Worm (Caenorhabditis elegans) whole organism, late embryonic: ENCODE results near the gene F31E9.6.

Source experiments
- C38D4.7 ChIP-seq: fragments of 200-800 bp; sonication (Bioruptor generic); optimal IDR thresholded peaks from 2 replicates; lab custom pipeline; 2018; ENCODE audit warnings: mild to moderate bottlenecking, missing genetic modification characterization, moderate library complexity, missing compliant biosample characterization
- K02D7.2 ChIP-seq: sonication (generic microtip); optimal IDR thresholded peaks from 2 replicates; lab custom pipeline; 2017; ENCODE audit warnings: mild to moderate bottlenecking, missing genetic modification characterization, missing compliant biosample characterization
- K09A11.1 ChIP-seq: sonication (generic microtip); optimal IDR thresholded peaks from 2 replicates; lab custom pipeline; 2017; ENCODE audit warnings: antibody characterized with exemption, mild to moderate bottlenecking, missing genetic modification characterization, missing compliant biosample characterization; ENCODE audit not compliant: insufficient read depth
- ahr-1 ChIP-seq: sonication (generic microtip); optimal IDR thresholded peaks from 2 replicates; lab custom pipeline; 2016; ENCODE audit warnings: missing genetic modification characterization, missing compliant biosample characterization
- ceh-19 ChIP-seq: fragments of 200-800 bp; sonication (Bioruptor generic); optimal IDR thresholded peaks from 2 replicates; lab custom pipeline; 2018; ENCODE audit warnings: mild to moderate bottlenecking, missing genetic modification characterization, missing compliant biosample characterization
- ceh-2 ChIP-seq: sonication (generic microtip); optimal IDR thresholded peaks from 2 replicates; lab custom pipeline; 2016; ENCODE audit warnings: missing genotype, missing genetic modification characterization, missing compliant biosample characterization
- ceh-24 ChIP-seq: sonication (generic microtip); optimal IDR thresholded peaks from 2 replicates; lab custom pipeline; 2016; ENCODE audit warnings: mild to moderate bottlenecking, missing genetic modification characterization, missing compliant biosample characterization
- ceh-31 ChIP-seq: sonication (generic microtip); optimal IDR thresholded peaks from 2 replicates; lab custom pipeline; 2016; ENCODE audit warnings: missing genetic modification characterization, missing compliant biosample characterization
- ceh-34 ChIP-seq: sonication (generic microtip); optimal IDR thresholded peaks from 2 replicates; lab custom pipeline; 2016; ENCODE audit warnings: mild to moderate bottlenecking, missing genetic modification characterization, missing compliant biosample characterization
- ceh-45 ChIP-seq: fragments of 200-800 bp; sonication (Bioruptor generic); IDR thresholded peaks from 2 replicates; pipeline ENCODE4 v1.3.6; 2022; ENCODE audit warnings: missing genetic modification reagents, missing genetic modification characterization, missing compliant biosample characterization
- ceh-6 ChIP-seq: fragments of 200-800 bp; sonication (Bioruptor generic); optimal IDR thresholded peaks from 2 replicates; lab custom pipeline; 2018; ENCODE audit warnings: mild to moderate bottlenecking, missing genetic modification characterization, missing compliant biosample characterization
- ceh-9 ChIP-seq: sonication (generic microtip); optimal IDR thresholded peaks from 2 replicates; lab custom pipeline; 2016; ENCODE audit warnings: mild to moderate bottlenecking, missing genetic modification characterization, inconsistent platforms, missing compliant biosample characterization
- che-1 ChIP-seq: sonication (generic microtip); optimal IDR thresholded peaks from 2 replicates; lab custom pipeline; 2016; ENCODE audit warnings: mild to moderate bottlenecking, missing genetic modification characterization, missing compliant biosample characterization
- dmd-4 ChIP-seq: sonication (generic microtip); optimal IDR thresholded peaks from 2 replicates; lab custom pipeline; 2016; ENCODE audit warnings: borderline replicate concordance, missing genetic modification characterization, missing compliant biosample characterization
- dve-1 ChIP-seq: sonication (generic microtip); optimal IDR thresholded peaks from 2 replicates; lab custom pipeline; 2017; ENCODE audit warnings: antibody characterized with exemption, mild to moderate bottlenecking, missing genetic modification characterization, missing compliant biosample characterization
- elt-2 ChIP-seq: sonication (generic microtip); optimal IDR thresholded peaks from 2 replicates; lab custom pipeline; 2016; ENCODE audit warnings: missing genetic modification reagents, missing genetic modification characterization, missing compliant biosample characterization
- elt-4 ChIP-seq: sonication (generic microtip); optimal IDR thresholded peaks from 2 replicates; lab custom pipeline; 2016; ENCODE audit warnings: missing genetic modification characterization, missing compliant biosample characterization
- eyg-1 ChIP-seq: sonication (generic microtip); optimal IDR thresholded peaks from 2 replicates; lab custom pipeline; 2016; ENCODE audit warnings: missing genotype, missing genetic modification characterization, missing compliant biosample characterization
- fax-1 ChIP-seq: sonication (generic microtip); optimal IDR thresholded peaks from 2 replicates; lab custom pipeline; 2016; ENCODE audit warnings: missing genotype, missing genetic modification characterization, missing compliant biosample characterization
- fkh-6 ChIP-seq: sonication (generic microtip); optimal IDR thresholded peaks from 2 replicates; lab custom pipeline; 2016; ENCODE audit warnings: missing genetic modification characterization, missing compliant biosample characterization
- hlh-13 ChIP-seq: fragments of 200-800 bp; sonication (Bioruptor generic); optimal IDR thresholded peaks from 2 replicates; lab custom pipeline; 2018; ENCODE audit warnings: mild to moderate bottlenecking, missing genetic modification characterization, missing compliant biosample characterization
- hlh-8 ChIP-seq: sonication (generic microtip); optimal IDR thresholded peaks from 2 replicates; lab custom pipeline; 2016; ENCODE audit warnings: missing genotype, missing genetic modification characterization, missing compliant biosample characterization
- lim-6 ChIP-seq: sonication (generic microtip); optimal IDR thresholded peaks from 2 replicates; lab custom pipeline; 2016; ENCODE audit warnings: missing genetic modification characterization, missing compliant biosample characterization
- madf-2 ChIP-seq: sonication (generic microtip); optimal IDR thresholded peaks from 2 replicates; lab custom pipeline; 2017; ENCODE audit warnings: missing genetic modification characterization, missing compliant biosample characterization
- mec-3 ChIP-seq: sonication (generic microtip); optimal IDR thresholded peaks from 2 replicates; lab custom pipeline; 2016; ENCODE audit warnings: borderline replicate concordance, missing genetic modification characterization, missing compliant biosample characterization
- nfya-1 ChIP-seq: sonication (generic microtip); optimal IDR thresholded peaks from 2 replicates; lab custom pipeline; 2017; ENCODE audit warnings: missing genetic modification characterization, mild to moderate bottlenecking, missing compliant biosample characterization, antibody characterized with exemption, moderate library complexity
- nhr-11 ChIP-seq: fragments of 150-350 bp; optimal IDR thresholded peaks from 2 replicates; lab custom pipeline; 2014; ENCODE audit warnings: missing biosample characterization, missing genetic modification characterization
- pag-3 ChIP-seq: sonication (generic microtip); optimal IDR thresholded peaks from 2 replicates; lab custom pipeline; 2016; ENCODE audit warnings: missing compliant biosample characterization, missing genetic modification characterization, borderline replicate concordance
- pat-9 ChIP-seq: fragments of 200-800 bp; sonication (Bioruptor generic); optimal IDR thresholded peaks from 2 replicates; lab custom pipeline; 2018; ENCODE audit warnings: mild to moderate bottlenecking, missing genetic modification characterization, moderate library complexity, missing compliant biosample characterization
- pax-1 ChIP-seq: fragments of 150-350 bp; optimal IDR thresholded peaks from 2 replicates; lab custom pipeline; 2014; ENCODE audit warnings: missing biosample characterization, missing genetic modification characterization
- pha-4 ChIP-seq: fragments of 150-350 bp; optimal IDR thresholded peaks from 2 replicates; lab custom pipeline; 2018; ENCODE audit warnings: missing biosample characterization, missing genetic modification reagents, missing genetic modification characterization
- pqm-1 ChIP-seq: sonication (generic microtip); optimal IDR thresholded peaks from 2 replicates; lab custom pipeline; 2016; ENCODE audit warnings: missing genetic modification characterization, missing compliant biosample characterization
- rnt-1 ChIP-seq: sonication (generic microtip); optimal IDR thresholded peaks from 2 replicates; lab custom pipeline; 2016; ENCODE audit warnings: missing genetic modification characterization, missing compliant biosample characterization
- sdc-2 ChIP-seq: sonication (generic microtip); optimal IDR thresholded peaks from 2 replicates; lab custom pipeline; 2016; ENCODE audit warnings: missing genotype, missing genetic modification characterization, missing compliant biosample characterization
- syd-9 ChIP-seq: sonication (generic microtip); optimal IDR thresholded peaks from 2 replicates; lab custom pipeline; 2016; ENCODE audit warnings: mild to moderate bottlenecking, missing genetic modification characterization, moderate library complexity, missing compliant biosample characterization
- tbx-2 ChIP-seq: sonication (generic microtip); optimal IDR thresholded peaks from 2 replicates; lab custom pipeline; 2016; ENCODE audit warnings: missing genetic modification characterization, missing compliant biosample characterization
- ttx-3 ChIP-seq: sonication (generic microtip); optimal IDR thresholded peaks from 2 replicates; lab custom pipeline; 2016; ENCODE audit warnings: missing genetic modification reagents, missing genetic modification characterization, missing compliant biosample characterization
- unc-3 ChIP-seq, 2 experiments: fragments of 200-800 bp in 1 of 2; sonication (Bioruptor generic) in 1 of 2; sonication (generic microtip) in 1 of 2; conservative IDR thresholded peaks in 1 of 2; optimal IDR thresholded peaks in 1 of 2; 2 replicates each; pipeline versions ENCODE4 v1.3.6 to Lab custom; 2016 to 2022; ENCODE audit warnings: missing compliant biosample characterization in 2 of 2, missing genetic modification characterization in 2 of 2, missing genetic modification reagents in 1 of 2
- unc-55 ChIP-seq: sonication (generic microtip); optimal IDR thresholded peaks from 2 replicates; lab custom pipeline; 2017; ENCODE audit warnings: missing biosample characterization, missing genetic modification reagents, missing genetic modification characterization
- unc-86 ChIP-seq: sonication (generic microtip); optimal IDR thresholded peaks from 2 replicates; lab custom pipeline; 2016; ENCODE audit warnings: missing genetic modification characterization, missing compliant biosample characterization
- zip-5 ChIP-seq: sonication (generic microtip); optimal IDR thresholded peaks from 2 replicates; lab custom pipeline; 2016; ENCODE audit warnings: missing genetic modification characterization, missing compliant biosample characterization
- ztf-16 ChIP-seq: sonication (generic microtip); optimal IDR thresholded peaks from 2 replicates; lab custom pipeline; 2017; ENCODE audit warnings: missing genetic modification characterization, missing compliant biosample characterization

Gene F31E9.6

DNA sequence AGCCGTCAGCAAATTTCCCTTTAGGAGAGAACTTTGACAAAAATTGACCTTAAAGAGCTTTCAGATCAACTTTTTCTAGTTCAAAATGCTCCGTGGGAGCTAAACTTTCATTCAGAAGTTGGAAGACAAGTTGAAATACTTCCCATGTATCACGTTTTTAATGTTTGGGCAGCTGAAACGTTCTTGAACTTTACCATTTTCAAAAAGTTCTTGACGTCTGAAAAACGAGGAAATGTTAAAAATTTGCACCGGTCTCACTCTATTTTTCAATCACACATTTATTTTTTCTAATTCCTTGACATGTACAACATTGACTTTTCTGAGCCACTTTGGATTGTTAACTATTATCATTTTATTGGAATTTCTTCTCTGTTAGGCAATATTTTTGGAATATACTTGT lies 12.2 kb downstream of the F31E9.6 start, which contains the start of gene sri-70:
sri-70 (plus strand) TSS at position 301 of the 400 bp plus-strand sequence.
- no peak for TF ChIP-seq eyg-1 (tag; lab: Kevin White, UChicago)
- no peak for TF ChIP-seq elt-2 (tag; lab: Kevin White, UChicago)
- TF ChIP-seq ceh-34 (tag; lab: Kevin White, UChicago), result no peak
- no peak for TF ChIP-seq pag-3
- no peak for TF ChIP-seq lim-6 (tag; lab: Kevin White, UChicago)
- TF ChIP-seq fkh-6 (tag; lab: Kevin White, UChicago), result no peak
- TF ChIP-seq che-1 (tag; lab: Kevin White, UChicago), result no peak
- TF ChIP-seq nhr-11 (tag; lab: Kevin White, UChicago), result no peak
- TF ChIP-seq unc-55 (GFP tag; lab: Kevin White, UChicago), result no peak
- no peak for TF ChIP-seq tbx-2
- TF ChIP-seq ceh-31 (tag; lab: Kevin White, UChicago), result no peak
- no peak for TF ChIP-seq ceh-9
- no peak for TF ChIP-seq K02D7.2
- no peak for TF ChIP-seq pat-9 (tag; lab: Kevin White, UChicago)
- no peak for TF ChIP-seq rnt-1 (tag; lab: Kevin White, UChicago)
- TF ChIP-seq pqm-1, result no peak
- no peak for TF ChIP-seq ceh-6 (GFP tag; lab: Kevin White, UChicago)
- TF ChIP-seq pax-1 (tag; lab: Kevin White, UChicago), result no peak
- TF ChIP-seq ceh-24, result no peak

DNA sequence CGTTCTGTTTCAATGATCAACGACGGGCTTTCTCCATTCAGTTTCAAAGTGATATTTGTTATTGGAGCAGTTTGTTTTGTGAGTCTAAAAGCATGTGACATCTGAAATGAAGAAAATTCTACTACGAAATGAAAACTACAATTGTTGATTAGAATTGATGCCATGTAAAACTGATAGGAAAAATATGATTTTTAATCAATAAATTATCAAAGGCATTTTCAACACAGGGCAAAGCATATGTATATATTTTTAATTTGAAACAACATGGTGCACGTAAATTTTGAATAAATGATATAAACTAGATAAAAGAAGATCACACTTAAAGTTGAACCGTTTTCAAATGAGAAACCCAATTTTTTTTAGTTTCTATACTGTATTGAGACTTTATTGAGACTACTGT lies 13.6 kb downstream of the F31E9.6 start, which contains the start of gene K10G4.5:
K10G4.5 (minus strand) TSS at position 101 of the 400 bp plus-strand sequence.
- TF ChIP-seq sdc-2 (tag; lab: Kevin White, UChicago), result no peak
- no peak for TF ChIP-seq mec-3
- TF ChIP-seq tbx-2, result no peak
- TF ChIP-seq rnt-1 (tag; lab: Kevin White, UChicago), result no peak
- TF ChIP-seq ahr-1 (tag; lab: Kevin White, UChicago), result no peak
- no peak for TF ChIP-seq elt-2 (tag; lab: Kevin White, UChicago)
- no peak for TF ChIP-seq dmd-4
- TF ChIP-seq ceh-2 (tag; lab: Kevin White, UChicago), result no peak
- no peak for TF ChIP-seq ceh-19
- no peak for TF ChIP-seq unc-55 (GFP tag; lab: Kevin White, UChicago)
- TF ChIP-seq K09A11.1 (tag; lab: Kevin White, UChicago), result no peak
- TF ChIP-seq dve-1 (tag; lab: Kevin White, UChicago), result no peak

- TF ChIP-seq nfya-1 (tag; lab: Kevin White, UChicago), result no peak
- TF ChIP-seq ceh-6 (GFP tag; lab: Kevin White, UChicago), result no peak
These were observed 16.3 kb downstream of the F31E9.6 start for ce11 chrV:17298657-17299056.

DNA sequence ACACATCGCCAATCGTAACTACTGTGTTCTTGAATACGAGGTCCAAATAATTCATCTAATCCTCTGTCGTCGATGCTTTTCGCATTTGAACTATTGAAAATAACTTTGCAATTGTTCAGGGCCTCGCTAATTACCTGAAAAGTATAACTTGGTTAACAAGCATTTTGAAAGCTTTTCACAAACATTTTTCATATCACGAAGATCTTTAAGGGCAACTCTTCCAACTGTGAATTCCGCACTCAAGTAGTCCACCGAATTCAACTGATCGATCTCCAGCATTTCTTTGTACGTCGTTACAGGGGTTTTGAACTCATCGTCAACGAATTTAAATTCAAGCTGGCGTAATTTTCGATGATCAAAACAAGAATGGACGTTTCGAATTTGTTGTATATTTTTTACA lies 18.5 kb downstream of the F31E9.6 start:
- TF ChIP-seq lim-6 (tag; lab: Kevin White, UChicago) (no peak), elt-4 (tag; lab: Kevin White, UChicago) (no peak)
- TF ChIP-seq, all 69 proteins: peak for 0

DNA sequence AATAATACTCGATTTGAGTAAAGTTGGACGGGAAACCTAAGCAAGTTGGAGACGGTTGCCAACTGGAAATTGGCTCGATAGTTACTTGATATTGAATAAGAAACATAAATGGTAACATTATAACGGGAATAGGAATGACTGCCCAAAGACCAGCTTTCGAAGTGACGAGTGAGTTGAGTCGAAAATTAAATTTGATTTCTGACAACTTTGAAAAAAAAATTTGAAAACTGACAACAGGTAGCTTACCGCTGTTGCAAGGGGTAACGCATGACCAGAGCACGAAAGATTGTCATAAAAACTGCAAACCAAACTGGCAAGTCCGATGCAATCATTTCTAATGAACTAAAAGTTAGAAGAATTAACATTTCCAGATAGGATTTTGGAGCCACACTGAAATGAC lies 22.2 kb downstream of the F31E9.6 start:
- TF ChIP-seq pqm-1 (no peak), unc-86 (no peak), ahr-1 (tag; lab: Kevin White, UChicago) (no peak), ceh-2 (tag; lab: Kevin White, UChicago) (no peak), ztf-16 (no peak), fax-1 (tag; lab: Kevin White, UChicago) (no peak)

- no peak for TF ChIP-seq zip-5 (tag; lab: Kevin White, UChicago)
- TF ChIP-seq pat-9 (tag; lab: Kevin White, UChicago), result no peak
- no peak for TF ChIP-seq syd-9 (tag; lab: Kevin White, UChicago)
- TF ChIP-seq hlh-13 (GFP tag; lab: Kevin White, UChicago), result no peak
- no peak for TF ChIP-seq che-1 (tag; lab: Kevin White, UChicago)
- no peak for TF ChIP-seq madf-2 (tag; lab: Kevin White, UChicago)
- TF ChIP-seq ceh-6 (GFP tag; lab: Kevin White, UChicago), result no peak
- no peak for TF ChIP-seq rnt-1 (tag; lab: Kevin White, UChicago)
- no peak for TF ChIP-seq ahr-1 (tag; lab: Kevin White, UChicago)
- no peak for TF ChIP-seq pha-4 (tag; lab: Kevin White, UChicago)
- TF ChIP-seq ceh-45 (GFP tag; lab: Robert Waterston, UW), result no peak
- no peak for TF ChIP-seq unc-55 (GFP tag; lab: Kevin White, UChicago)
- no peak for TF ChIP-seq C38D4.7
- TF ChIP-seq unc-3 (GFP tag; conservative IDR thresholded peaks at IDR 0.05; lab: Robert Waterston, UW), result no peak
- TF ChIP-seq unc-3 (tag; optimal IDR thresholded peaks at IDR 0.05; lab: Kevin White, UChicago), result no peak
- TF ChIP-seq ttx-3 (tag; lab: Kevin White, UChicago), result no peak
- TF ChIP-seq hlh-8 (tag; lab: Kevin White, UChicago), result no peak
- TF ChIP-seq, all 69 proteins: peak for 0
These were observed 30.8 kb downstream of the F31E9.6 start for ce11 chrV:17284159-17284558.
